Fruit fly (Drosophila melanogaster): Measurements from ENCODE around the gene CG11878.
A peak's percentile ranks its signal among the peaks of the same experiment; 100 is the strongest.

The CG11878 gene

dm6 chr3R:25320051-25320705 is 46.5 kb downstream of the CG11878 start, which contains the start of gene CG10560 (continued):
- TF ChIP-seq Side (GFP tag; optimal IDR thresholded peaks at IDR 0.05) (no peak), CG2202 (tag; optimal IDR thresholded peaks at IDR 0.05) (no peak), wek (GFP tag; optimal IDR thresholded peaks at IDR 0.05) (no peak), CG17568 (GFP tag; optimal IDR thresholded peaks at IDR 0.05) (no peak), CG9609 (GFP tag; optimal IDR thresholded peaks at IDR 0.05) (no peak), CG15479 (GFP tag; optimal IDR thresholded peaks at IDR 0.05) (no peak), Dad (GFP tag; optimal IDR thresholded peaks at IDR 0.05) (no peak), Eip74EF (GFP tag; optimal IDR thresholded peaks at IDR 0.05) (peak in 1 of 2 experiments; percentile 7), gsb-n (tag; optimal IDR thresholded peaks at IDR 0.05) (no peak), jigr1 (GFP tag; IDR thresholded peaks at IDR 0.05) (no peak), Dll (GFP tag; IDR thresholded peaks at IDR 0.05; ENCODE audit: partially characterized antibody) (no peak), CG8944 (GFP tag; optimal IDR thresholded peaks at IDR 0.05) (no peak), Rx (GFP tag; IDR thresholded peaks at IDR 0.05) (no peak), Pdp1 (GFP tag; optimal IDR thresholded peaks at IDR 0.05) (peak in 1 of 2 experiments; percentile 54), CG13296 (GFP tag; optimal IDR thresholded peaks at IDR 0.05) (peak; percentile 46), H15 (GFP tag; IDR thresholded peaks at IDR 0.05) (no peak), dysf (GFP tag; IDR thresholded peaks at IDR 0.05) (no peak), pita (GFP tag; optimal IDR thresholded peaks at IDR 0.05) (no peak), CG10959 (GFP tag; IDR thresholded peaks at IDR 0.05) (no peak), CG33213 (GFP tag; optimal IDR thresholded peaks at IDR 0.05) (no peak), D19B (GFP tag; optimal IDR thresholded peaks at IDR 0.05) (peak; percentile 86), CG12155 (GFP tag; optimal IDR thresholded peaks at IDR 0.05) (no peak), CG6683 (GFP tag; optimal IDR thresholded peaks at IDR 0.05) (no peak), Rfx (GFP tag; IDR thresholded peaks at IDR 0.05) (no peak), Spps (tag; optimal IDR thresholded peaks at IDR 0.05) (no peak)

- TF ChIP-seq grn (GFP tag; optimal IDR thresholded peaks at IDR 0.05) = peak; percentile 69
- no peak for TF ChIP-seq MBD-R2 (GFP tag; IDR thresholded peaks at IDR 0.05)
- 0 out of 2 replicates have a peak, but pooled peaks have one; percentile 26 for TF ChIP-seq Lim3 (GFP tag; IDR thresholded peaks at IDR 0.05)
- TF ChIP-seq sd (tag; optimal IDR thresholded peaks at IDR 0.05) = peak; percentile 91
- no peak for TF ChIP-seq CrebB (tag; optimal IDR thresholded peaks at IDR 0.05)
- TF ChIP-seq lab (GFP tag; optimal IDR thresholded peaks at IDR 0.05) = peak; percentile 14
- TF ChIP-seq mirr (GFP tag; optimal IDR thresholded peaks at IDR 0.05) = peak; percentile 36
- peak in 1 of 2 experiments; percentile 1 for TF ChIP-seq Trl (optimal IDR thresholded peaks at IDR 0.05)
- TF ChIP-seq Trl (GFP tag; optimal IDR thresholded peaks at IDR 0.05) = no peak
- TF ChIP-seq Med (GFP tag) = peak; percentile 33
- no peak for TF ChIP-seq Nf-YB (GFP tag; optimal IDR thresholded peaks at IDR 0.05)
- TF ChIP-seq exex (tag; optimal IDR thresholded peaks at IDR 0.05) = peak; percentile 84
- no peak for TF ChIP-seq Lhr (GFP tag; optimal IDR thresholded peaks at IDR 0.05)
- 0 out of 2 replicates have a peak, but pooled peaks have one; percentile 40 for TF ChIP-seq GATAe (GFP tag; conservative IDR thresholded peaks at IDR 0.05)
- TF ChIP-seq sug (tag; optimal IDR thresholded peaks at IDR 0.05) = peak; percentile 86
- TF ChIP-seq Eip74EF (GFP tag; optimal IDR thresholded peaks at IDR 0.05) = no peak
Measured at dm6 chr3R:25320898-25321297, 47.3 kb downstream of the CG11878 start.
